Worm (Caenorhabditis elegans) whole organism, L2 larva: ENCODE measurements around the gene F52F10.2.

Source experiments
- F13H6.1 ChIP-seq: sonication (generic microtip); optimal IDR thresholded peaks from 2 replicates; lab custom pipeline; 2016; ENCODE audit warnings: missing genetic modification characterization, missing compliant biosample characterization
- R02D3.7 ChIP-seq: fragments of 150-350 bp; optimal IDR thresholded peaks from 2 replicates; lab custom pipeline; 2014; ENCODE audit warnings: missing biosample characterization, missing genetic modification characterization
- ZK546.5 ChIP-seq: sonication (generic microtip); optimal IDR thresholded peaks from 2 replicates; lab custom pipeline; 2017; ENCODE audit warnings: missing biosample characterization, missing genetic modification characterization
- aly-2 ChIP-seq: fragments of 150-350 bp; optimal IDR thresholded peaks from 2 replicates; lab custom pipeline; 2014; ENCODE audit warnings: missing biosample characterization, missing genetic modification characterization
- ama-1 ChIP-seq: fragments of 150-350 bp; optimal IDR thresholded peaks from 2 replicates; lab custom pipeline; 2018; ENCODE audit warnings: inconsistent platforms
- blmp-1 ChIP-seq: sonication (generic microtip); optimal IDR thresholded peaks from 2 replicates; lab custom pipeline; 2017; ENCODE audit warnings: missing genetic modification characterization, mild to moderate bottlenecking, missing compliant biosample characterization, antibody characterized with exemption, moderate library complexity; ENCODE audit not compliant: insufficient read depth
- ceh-16 ChIP-seq: fragments of 150-350 bp; optimal IDR thresholded peaks from 2 replicates; lab custom pipeline; 2014; ENCODE audit warnings: missing biosample characterization, missing genetic modification characterization
- crh-2 ChIP-seq: sonication (generic microtip); optimal IDR thresholded peaks from 2 replicates; lab custom pipeline; 2017; ENCODE audit warnings: missing biosample characterization, missing genetic modification characterization
- dmd-4 ChIP-seq: sonication (generic microtip); optimal IDR thresholded peaks from 2 replicates; lab custom pipeline; 2017; ENCODE audit warnings: missing biosample characterization, missing genetic modification characterization
- elt-1 ChIP-seq: fragments of 150-350 bp; optimal IDR thresholded peaks from 2 replicates; lab custom pipeline; 2014; ENCODE audit warnings: missing biosample characterization, missing genetic modification characterization
- elt-3 ChIP-seq: sonication (generic microtip); optimal IDR thresholded peaks from 2 replicates; lab custom pipeline; 2017; ENCODE audit warnings: missing biosample characterization, missing genetic modification characterization
- fos-1 ChIP-seq: fragments of 150-350 bp; optimal IDR thresholded peaks from 2 replicates; lab custom pipeline; 2014; ENCODE audit warnings: missing biosample characterization, missing genetic modification characterization
- gmeb-1 ChIP-seq: fragments of 150-350 bp; optimal IDR thresholded peaks from 2 replicates; lab custom pipeline; 2014; ENCODE audit warnings: missing biosample characterization, missing genetic modification characterization
- lin-11 ChIP-seq: fragments of 150-350 bp; sonication (generic microtip); optimal IDR thresholded peaks from 2 replicates; lab custom pipeline; 2014; ENCODE audit warnings: missing biosample characterization, missing genetic modification characterization, inconsistent platforms, mixed read lengths
- lin-39 ChIP-seq: fragments of 150-350 bp; optimal IDR thresholded peaks from 2 replicates; lab custom pipeline; 2014; ENCODE audit warnings: missing biosample characterization, missing genetic modification reagents, missing genetic modification characterization
- mbf-1 ChIP-seq: sonication (generic microtip); optimal IDR thresholded peaks from 2 replicates; lab custom pipeline; 2017; ENCODE audit warnings: missing biosample characterization, missing genetic modification characterization
- mdl-1 ChIP-seq, 2 experiments: fragments of 150-350 bp in 1 of 2; sonication (generic microtip) in 1 of 2; optimal IDR thresholded peaks; 2 replicates each; lab custom pipeline; 2017; ENCODE audit warnings: missing biosample characterization in 2 of 2, missing genetic modification characterization in 2 of 2
- nhr-10 ChIP-seq: sonication (generic microtip); optimal IDR thresholded peaks from 2 replicates; lab custom pipeline; 2017; ENCODE audit warnings: missing biosample characterization, missing genetic modification characterization
- nhr-11 ChIP-seq: fragments of 150-350 bp; optimal IDR thresholded peaks from 2 replicates; lab custom pipeline; 2014; ENCODE audit warnings: missing biosample characterization, missing genetic modification characterization
- nhr-21 ChIP-seq: fragments of 150-350 bp; optimal IDR thresholded peaks from 2 replicates; lab custom pipeline; 2014; ENCODE audit warnings: missing biosample characterization, missing genetic modification characterization
- nhr-23 ChIP-seq: fragments of 150-350 bp; optimal IDR thresholded peaks from 2 replicates; lab custom pipeline; 2014; ENCODE audit warnings: missing biosample characterization, missing genetic modification reagents, missing genetic modification characterization
- nhr-25 ChIP-seq: fragments of 150-350 bp; sonication (generic microtip); optimal IDR thresholded peaks from 3 replicates; lab custom pipeline; 2014; ENCODE audit warnings: missing biosample characterization, missing genetic modification characterization
- nhr-6 ChIP-seq: fragments of 150-350 bp; optimal IDR thresholded peaks from 2 replicates; lab custom pipeline; 2014; ENCODE audit warnings: missing biosample characterization, missing genetic modification characterization
- sem-4 ChIP-seq: fragments of 150-350 bp; optimal IDR thresholded peaks from 2 replicates; lab custom pipeline; 2014; ENCODE audit warnings: missing biosample characterization, missing genetic modification reagents, missing genetic modification characterization
- skn-1 ChIP-seq: sonication (generic microtip); optimal IDR thresholded peaks from 2 replicates; lab custom pipeline; 2017; ENCODE audit warnings: missing biosample characterization, missing genetic modification characterization
- snpc-4 ChIP-seq: fragments of 150-350 bp; optimal IDR thresholded peaks from 2 replicates; lab custom pipeline; 2014; ENCODE audit warnings: missing biosample characterization, missing genetic modification characterization
- unc-39 ChIP-seq: fragments of 150-350 bp; optimal IDR thresholded peaks from 2 replicates; lab custom pipeline; 2014; ENCODE audit warnings: missing biosample characterization, missing genetic modification characterization
- unc-55 ChIP-seq: fragments of 150-350 bp; sonication (generic microtip); optimal IDR thresholded peaks from 3 replicates; lab custom pipeline; 2014; ENCODE audit warnings: missing biosample characterization, missing genetic modification reagents, missing genetic modification characterization
- zag-1 ChIP-seq: fragments of 150-350 bp; optimal IDR thresholded peaks from 2 replicates; lab custom pipeline; 2014; ENCODE audit warnings: missing biosample characterization, missing genetic modification characterization
- ztf-1 ChIP-seq: fragments of 200-800 bp; sonication (Bioruptor generic); conservative IDR thresholded peaks from 2 replicates; pipeline ENCODE4 v1.3.6; 2022; ENCODE audit warnings: missing genetic modification characterization, missing compliant biosample characterization
- ztf-4 ChIP-seq: fragments of 150-350 bp; optimal IDR thresholded peaks from 2 replicates; lab custom pipeline; 2014; ENCODE audit warnings: missing biosample characterization, missing genetic modification characterization

F52F10.2 gene

ce11 chrV:1578572-1579230, 30.8 kb downstream of the F52F10.2 start:
- TF ChIP-seq ceh-16 (tag; lab: Kevin White, UChicago) (peak; percentile 53), R02D3.7 (tag; lab: Kevin White, UChicago) (no peak)

- TF ChIP-seq lin-39 (tag; lab: Kevin White, UChicago) (no peak), ceh-16 (tag; lab: Kevin White, UChicago) (peak; percentile 74)
Observed at ce11 chrV:1579790-1580189, 31.8 kb downstream of the F52F10.2 start.

ce11 chrV:1583242-1583641, 35.3 kb downstream of the F52F10.2 start:
- no peak for TF ChIP-seq ceh-16 (tag; lab: Kevin White, UChicago)

ce11 chrV:1585411-1585810, 37.5 kb downstream of the F52F10.2 start, which contains the start of gene F16B4.7:
F16B4.7 (plus strand) TSS chrV:1585711.
- TF ChIP-seq ceh-16 (tag; lab: Kevin White, UChicago) (no peak), nhr-10 (tag; lab: Kevin White, UChicago) (no peak), aly-2 (tag; lab: Kevin White, UChicago) (no peak), nhr-11 (tag; lab: Kevin White, UChicago) (no peak), F13H6.1 (tag; lab: Kevin White, UChicago) (no peak), gmeb-1 (tag; lab: Kevin White, UChicago) (no peak), elt-1 (no peak), zag-1 (tag; lab: Kevin White, UChicago) (no peak), lin-39 (tag; lab: Kevin White, UChicago) (no peak), ZK546.5 (tag; lab: Kevin White, UChicago) (no peak), unc-39 (tag; lab: Kevin White, UChicago) (no peak), fos-1 (tag; lab: Kevin White, UChicago) (no peak), mdl-1 (tag; optimal IDR thresholded peaks at IDR 0.05; lab: Kevin White, UChicago) (no peak), nhr-23 (tag; lab: Kevin White, UChicago) (no peak), ztf-1 (no peak), lin-11 (tag; lab: Kevin White, UChicago) (no peak), skn-1 (tag; lab: Kevin White, UChicago) (no peak), blmp-1 (tag; lab: Kevin White, UChicago) (no peak)

- TF ChIP-seq ama-1 (lab: Kevin White, UChicago) (no peak), crh-2 (tag; lab: Kevin White, UChicago) (no peak), nhr-25 (no peak), ztf-4 (tag; lab: Kevin White, UChicago) (no peak), dmd-4 (tag; lab: Kevin White, UChicago) (no peak), snpc-4 (tag; lab: Kevin White, UChicago) (no peak), nhr-11 (tag; lab: Kevin White, UChicago) (no peak), mdl-1 (tag; optimal IDR thresholded peaks at IDR 0.05; lab: Kevin White, UChicago) (no peak), elt-3 (tag; lab: Kevin White, UChicago) (no peak), ceh-16 (tag; lab: Kevin White, UChicago) (no peak), blmp-1 (tag; lab: Kevin White, UChicago) (no peak), nhr-21 (tag; lab: Kevin White, UChicago) (no peak)
Observed at ce11 chrV:1586906-1587305, 39.0 kb downstream of the F52F10.2 start, which contains the start of gene F16B4.6. F16B4.6 (plus strand) TSS chrV:1587206.

ce11 chrV:1588128-1588527, 40.2 kb downstream of the F52F10.2 start, which contains the start of gene F16B4.5:
F16B4.5 (plus strand) TSS chrV:1588428.
- TF ChIP-seq nhr-11 (tag; lab: Kevin White, UChicago) = no peak
- TF ChIP-seq elt-1 = no peak
- TF ChIP-seq mbf-1 (tag; lab: Kevin White, UChicago) = no peak
- no peak for TF ChIP-seq fos-1 (tag; lab: Kevin White, UChicago)
- no peak for TF ChIP-seq ztf-1
- no peak for TF ChIP-seq crh-2 (tag; lab: Kevin White, UChicago)
- no peak for TF ChIP-seq mdl-1 (tag; optimal IDR thresholded peaks at IDR 0.05; lab: Kevin White, UChicago)
- no peak for TF ChIP-seq sem-4 (tag; lab: Kevin White, UChicago)
- no peak for TF ChIP-seq unc-39 (tag; lab: Kevin White, UChicago)
- TF ChIP-seq lin-39 (tag; lab: Kevin White, UChicago) = no peak
- TF ChIP-seq nhr-23 (tag; lab: Kevin White, UChicago) = no peak
- no peak for TF ChIP-seq unc-55
- TF ChIP-seq ZK546.5 (tag; lab: Kevin White, UChicago) = no peak
- no peak for TF ChIP-seq ztf-4 (tag; lab: Kevin White, UChicago)
- no peak for TF ChIP-seq nhr-6 (tag; lab: Kevin White, UChicago)
